Fruit fly (Drosophila melanogaster) whole organism, embryonic: Measurements from ENCODE around the gene TBC1D16.

ENCODE experiments used
- Atf3 ChIP-seq: fragments of 200-800 bp; sonication (Bioruptor generic); optimal IDR thresholded peaks from 3 replicates; lab custom pipeline; 2016; ENCODE audit warnings: missing biosample characterization, missing genetic modification characterization
- CG10267 ChIP-seq: fragments of 200-800 bp; sonication (Bioruptor generic); optimal IDR thresholded peaks from 2 replicates; lab custom pipeline; 2018; ENCODE audit warnings: missing biosample characterization, mild to moderate bottlenecking, missing genetic modification characterization, moderate library complexity
- CG11723 ChIP-seq: fragments of 200-800 bp; sonication (Bioruptor generic); optimal IDR thresholded peaks from 2 replicates; lab custom pipeline; 2017; ENCODE audit warnings: missing biosample characterization, mild to moderate bottlenecking, missing genetic modification characterization
- CG12155 ChIP-seq: fragments of 200-800 bp; sonication (Bioruptor generic); optimal IDR thresholded peaks from 3 replicates; lab custom pipeline; 2016; ENCODE audit warnings: missing biosample characterization, missing genetic modification characterization
- CG12659 ChIP-seq: fragments of 200-800 bp; sonication (Bioruptor generic); optimal IDR thresholded peaks from 3 replicates; lab custom pipeline; 2017; ENCODE audit warnings: mild to moderate bottlenecking, missing biosample characterization, missing genetic modification reagents, missing genetic modification characterization
- CG13287 ChIP-seq: fragments of 200-800 bp; sonication (Bioruptor generic); IDR thresholded peaks from 2 replicates; pipeline ENCODE4 v1.3.6; 2022; ENCODE audit warnings: missing biosample characterization, missing genetic modification characterization; ENCODE audit not compliant: partially characterized antibody
- CG13624 ChIP-seq: fragments of 200-800 bp; sonication (Bioruptor generic); optimal IDR thresholded peaks from 2 replicates; lab custom pipeline; 2016; ENCODE audit warnings: missing biosample characterization, missing genetic modification characterization
- CG14710 ChIP-seq: fragments of 200-800 bp; sonication (Bioruptor generic); optimal IDR thresholded peaks from 3 replicates; lab custom pipeline; 2019; ENCODE audit warnings: missing biosample characterization, mild to moderate bottlenecking, missing genetic modification characterization, moderate library complexity
- CG14860 ChIP-seq: fragments of 200-800 bp; sonication (Bioruptor generic); IDR thresholded peaks from 3 replicates; pipeline ENCODE4 v1.3.6; 2022; ENCODE audit warnings: missing biosample characterization, missing genetic modification characterization; ENCODE audit not compliant: partially characterized antibody
- CG16813 ChIP-seq: fragments of 200-800 bp; sonication (Bioruptor generic); IDR thresholded peaks from 3 replicates; pipeline ENCODE4 v1.3.6; 2022; ENCODE audit warnings: missing biosample characterization, missing genetic modification characterization; ENCODE audit not compliant: partially characterized antibody
- CG17802 ChIP-seq: fragments of 200-800 bp; sonication (Bioruptor generic); optimal IDR thresholded peaks from 2 replicates; lab custom pipeline; 2018; ENCODE audit warnings: missing biosample characterization, mild to moderate bottlenecking, missing genetic modification characterization, moderate library complexity
- CG17829 ChIP-seq: fragments of 200-800 bp; optimal IDR thresholded peaks from 2 replicates; lab custom pipeline; 2019; ENCODE audit warnings: missing biosample characterization, mild to moderate bottlenecking, missing genetic modification characterization, moderate library complexity
- CG1832 ChIP-seq: fragments of 200-800 bp; sonication (Bioruptor generic); optimal IDR thresholded peaks from 2 replicates; lab custom pipeline; 2017; ENCODE audit warnings: missing biosample characterization, mild to moderate bottlenecking, missing genetic modification characterization, inconsistent platforms
- CG30020 ChIP-seq: fragments of 200-800 bp; optimal IDR thresholded peaks from 2 replicates; lab custom pipeline; 2019; ENCODE audit warnings: missing biosample characterization, mild to moderate bottlenecking, missing genetic modification characterization, moderate library complexity
- CG3065 ChIP-seq: fragments of 200-800 bp; sonication (Bioruptor generic); optimal IDR thresholded peaks from 2 replicates; lab custom pipeline; 2016; ENCODE audit warnings: missing biosample characterization, missing genetic modification characterization
- CG4617 ChIP-seq: fragments of 200-800 bp; sonication (Bioruptor generic); optimal IDR thresholded peaks from 3 replicates; lab custom pipeline; 2016; ENCODE audit warnings: missing biosample characterization, missing genetic modification characterization, borderline replicate concordance
- CG6654 ChIP-seq: fragments of 200-800 bp; sonication (Bioruptor generic); optimal IDR thresholded peaks from 2 replicates; lab custom pipeline; 2017; ENCODE audit warnings: missing biosample characterization, mild to moderate bottlenecking, missing genetic modification characterization
- Camta ChIP-seq: fragments of 200-800 bp; sonication (Bioruptor generic); optimal IDR thresholded peaks from 2 replicates; lab custom pipeline; 2016; ENCODE audit warnings: missing biosample characterization, missing genetic modification characterization
- Dbx ChIP-seq: fragments of 200-800 bp; sonication (Bioruptor generic); IDR thresholded peaks from 3 replicates; pipeline ENCODE4 v1.3.6; 2022; ENCODE audit warnings: missing biosample characterization, missing genetic modification characterization
- Dll ChIP-seq: fragments of 200-800 bp; sonication (Bioruptor generic); IDR thresholded peaks from 4 replicates; pipeline ENCODE4 v1.3.6; 2022; ENCODE audit warnings: missing biosample characterization, missing genetic modification characterization; ENCODE audit not compliant: partially characterized antibody
- Doc3 ChIP-seq: fragments of 200-800 bp; sonication (Bioruptor generic); IDR thresholded peaks from 3 replicates; pipeline ENCODE4 v1.3.6; 2022; ENCODE audit warnings: missing biosample characterization, missing genetic modification characterization; ENCODE audit not compliant: partially characterized antibody
- Dref ChIP-seq: fragments of 200-800 bp; sonication (Bioruptor generic); IDR thresholded peaks from 2 replicates; pipeline ENCODE4 v1.3.6; 2022; ENCODE audit warnings: missing biosample characterization, missing genetic modification characterization
- Ets97D ChIP-seq: fragments of 200-800 bp; sonication (Bioruptor generic); optimal IDR thresholded peaks from 3 replicates; lab custom pipeline; 2016; ENCODE audit warnings: missing biosample characterization, missing genetic modification characterization
- Fer3 ChIP-seq: fragments of 200-800 bp; sonication (Bioruptor generic); optimal IDR thresholded peaks from 2 replicates; lab custom pipeline; 2018; ENCODE audit warnings: missing biosample characterization, mild to moderate bottlenecking, missing genetic modification characterization, moderate library complexity
- Gsc ChIP-seq: fragments of 200-800 bp; sonication (Bioruptor generic); IDR thresholded peaks from 2 replicates; pipeline ENCODE4 v1.3.6; 2022; ENCODE audit warnings: missing biosample characterization, missing genetic modification characterization
- HLH4C ChIP-seq: fragments of 200-800 bp; sonication (Bioruptor generic); IDR thresholded peaks from 3 replicates; pipeline ENCODE4 v1.3.6; 2022; ENCODE audit warnings: missing biosample characterization, missing genetic modification characterization; ENCODE audit not compliant: partially characterized antibody
- Med ChIP-seq: fragments of 200-800 bp; sonication (Bioruptor generic); peaks from one replicate; lab custom pipeline; 2016; ENCODE audit warnings: missing biosample characterization, missing genetic modification characterization, mild to moderate bottlenecking, inconsistent platforms, moderate library complexity
- Oli ChIP-seq: fragments of 200-800 bp; sonication (Bioruptor generic); optimal IDR thresholded peaks from 2 replicates; lab custom pipeline; 2018; ENCODE audit warnings: missing biosample characterization, mild to moderate bottlenecking, missing genetic modification characterization, moderate library complexity
- Scr ChIP-seq: fragments of 200-800 bp; sonication (Bioruptor generic); IDR thresholded peaks from 2 replicates; pipeline ENCODE4 v1.3.6; 2022; ENCODE audit warnings: missing biosample characterization, missing genetic modification characterization; ENCODE audit not compliant: partially characterized antibody
- Sry-β ChIP-seq: fragments of 200-800 bp; sonication (Bioruptor generic); optimal IDR thresholded peaks from 2 replicates; lab custom pipeline; 2018; ENCODE audit warnings: missing biosample characterization, mild to moderate bottlenecking, missing genetic modification characterization, moderate library complexity
- Sry-δ ChIP-seq: fragments of 200-800 bp; sonication (Bioruptor generic); optimal IDR thresholded peaks from 2 replicates; lab custom pipeline; 2016; ENCODE audit warnings: missing biosample characterization, missing genetic modification characterization
- Ssrp ChIP-seq: fragments of 200-800 bp; sonication (Bioruptor generic); optimal IDR thresholded peaks from 2 replicates; lab custom pipeline; 2018; ENCODE audit warnings: missing biosample characterization, mild to moderate bottlenecking, missing genetic modification characterization, moderate library complexity
- TFAM ChIP-seq: fragments of 200-800 bp; sonication (Bioruptor generic); optimal IDR thresholded peaks from 2 replicates; lab custom pipeline; 2017; ENCODE audit warnings: missing biosample characterization, missing genetic modification characterization, inconsistent platforms
- bbx ChIP-seq: fragments of 200-800 bp; sonication (Bioruptor generic); IDR thresholded peaks from 2 replicates; pipeline ENCODE4 v1.3.6; 2022; ENCODE audit warnings: missing biosample characterization, missing genetic modification characterization; ENCODE audit not compliant: partially characterized antibody
- crc ChIP-seq: fragments of 200-800 bp; sonication (Bioruptor generic); optimal IDR thresholded peaks from 2 replicates; lab custom pipeline; 2016; ENCODE audit warnings: missing biosample characterization, missing genetic modification characterization
- crp ChIP-seq, 2 experiments: fragments of 200-800 bp; sonication (Bioruptor generic); optimal IDR thresholded peaks; 2 replicates in 1 of 2; 3 replicates in 1 of 2; lab custom pipeline; 2017; ENCODE audit warnings: missing biosample characterization in 2 of 2, missing genetic modification characterization in 2 of 2, mild to moderate bottlenecking in 1 of 2, moderate library complexity in 1 of 2
- ham ChIP-seq: fragments of 200-800 bp; sonication (Bioruptor generic); IDR thresholded peaks from 2 replicates; pipeline ENCODE4 v1.3.6; 2022; ENCODE audit warnings: missing biosample characterization, missing genetic modification characterization
- inv ChIP-seq: fragments of 200-800 bp; sonication (Bioruptor generic); IDR thresholded peaks from 2 replicates; pipeline ENCODE4 v1.3.6; 2022; ENCODE audit warnings: missing biosample characterization, missing genetic modification characterization; ENCODE audit not compliant: partially characterized antibody
- mam ChIP-seq: fragments of 200-800 bp; sonication (Bioruptor generic); optimal IDR thresholded peaks from 3 replicates; lab custom pipeline; 2016; ENCODE audit warnings: missing biosample characterization, missing genetic modification characterization
- pfk ChIP-seq: fragments of 200-800 bp; sonication (Bioruptor generic); optimal IDR thresholded peaks from 2 replicates; lab custom pipeline; 2018; ENCODE audit warnings: missing biosample characterization, mild to moderate bottlenecking, missing genetic modification characterization, moderate library complexity
- pzg ChIP-seq: fragments of 200-800 bp; sonication (Bioruptor generic); optimal IDR thresholded peaks from 3 replicates; lab custom pipeline; 2018; ENCODE audit warnings: missing biosample characterization, mild to moderate bottlenecking, missing genetic modification characterization, moderate library complexity
- repo ChIP-seq: fragments of 200-800 bp; sonication (Bioruptor generic); optimal IDR thresholded peaks from 2 replicates; lab custom pipeline; 2016; ENCODE audit warnings: missing biosample characterization, missing genetic modification characterization
- sens ChIP-seq: fragments of 200-800 bp; sonication (Bioruptor generic); peaks from one replicate; lab custom pipeline; 2016; ENCODE audit warnings: missing biosample characterization, missing genetic modification characterization
- sna ChIP-seq: fragments of 200-800 bp; sonication (Bioruptor generic); IDR thresholded peaks from 2 replicates; pipeline ENCODE4 v1.3.6; 2022; ENCODE audit warnings: missing biosample characterization, missing genetic modification characterization; ENCODE audit not compliant: partially characterized antibody
- ssp ChIP-seq: fragments of 200-800 bp; sonication (Bioruptor generic); IDR thresholded peaks from 2 replicates; pipeline ENCODE4 v1.3.6; 2022; ENCODE audit warnings: missing biosample characterization, missing genetic modification characterization
- tin ChIP-seq: fragments of 200-800 bp; sonication (Bioruptor generic); optimal IDR thresholded peaks from 3 replicates; lab custom pipeline; 2016; ENCODE audit warnings: missing biosample characterization, missing genetic modification characterization
- unc-4 ChIP-seq: fragments of 200-800 bp; sonication (Bioruptor generic); IDR thresholded peaks from 2 replicates; pipeline ENCODE4 v1.3.6; 2022; ENCODE audit warnings: missing biosample characterization, missing genetic modification characterization; ENCODE audit not compliant: partially characterized antibody
- zen ChIP-seq: fragments of 200-800 bp; sonication (Bioruptor generic); optimal IDR thresholded peaks from 3 replicates; lab custom pipeline; 2018; ENCODE audit warnings: missing biosample characterization, mild to moderate bottlenecking, missing genetic modification characterization, moderate library complexity

TBC1D16 gene

dm6 chr2L:10403803-10404315, 31.6 kb downstream of the TBC1D16 start:
- TF ChIP-seq tin (GFP tag; lab: Kevin White, UChicago) (no peak), Dbx (GFP tag; lab: Robert Waterston, UW) (no peak), CG1832 (no peak), Ets97D (GFP tag; lab: Kevin White, UChicago) (peak; percentile 27), CG4617 (GFP tag; lab: Kevin White, UChicago) (peak; percentile 57), CG3065 (peak; percentile 95), CG11723 (peak; percentile 49), CG17802 (peak; percentile 25), inv (GFP tag; lab: Robert Waterston, UW) (0 out of 2 replicates have a peak, but pooled peaks have one; percentile 22), CG17829 (no peak), CG14710 (tag; lab: Kevin White, UChicago) (peak; percentile 1), CG10267 (tag; lab: Kevin White, UChicago) (peak; percentile 15), sens (GFP tag; lab: Kevin White, UChicago) (peak; percentile 91), zen (tag; lab: Kevin White, UChicago) (no peak), Camta (no peak), Dref (GFP tag; lab: Robert Waterston, UW) (peak; percentile 67), HLH4C (GFP tag; lab: Robert Waterston, UW) (peak; percentile 67), ham (no peak), crp (GFP tag; optimal IDR thresholded peaks at IDR 0.05; lab: Kevin White, UChicago) (no peak), CG12659 (peak; percentile 57), Ssrp (tag; lab: Kevin White, UChicago) (no peak), TFAM (GFP tag; lab: Kevin White, UChicago) (no peak), Med (GFP tag; lab: Kevin White, UChicago) (peak; percentile 59), CG16813 (peak; percentile 45; the same call in 1 of the 3 replicates), CG13624 (GFP tag; lab: Kevin White, UChicago) (no peak), crc (GFP tag; lab: Kevin White, UChicago) (no peak), CG6654 (GFP tag; lab: Kevin White, UChicago) (no peak), Sry-β (GFP tag; lab: Kevin White, UChicago) (peak; percentile 54), mam (peak; percentile 25), Scr (GFP tag; lab: Robert Waterston, UW) (peak; percentile 63), CG14860 (GFP tag; lab: Robert Waterston, UW) (peak; percentile 42; the same call in 1 of the 3 replicates), sna (GFP tag; lab: Robert Waterston, UW) (peak; percentile 58; the same call in 1 of the 2 replicates), Sry-δ (GFP tag; lab: Kevin White, UChicago) (peak; percentile 52), Fer3 (tag; lab: Kevin White, UChicago) (no peak), CG30020 (tag; lab: Kevin White, UChicago) (peak; percentile 95), CG13287 (GFP tag; lab: Robert Waterston, UW) (peak; percentile 62), unc-4 (GFP tag; lab: Robert Waterston, UW) (peak; percentile 56; the same call in 1 of the 2 replicates), bbx (GFP tag; lab: Robert Waterston, UW) (0 out of 2 replicates have a peak, but pooled peaks have one; percentile 9), Oli (tag; lab: Kevin White, UChicago) (no peak), ssp (GFP tag; lab: Robert Waterston, UW) (no peak), Gsc (GFP tag; lab: Robert Waterston, UW) (no peak), repo (GFP tag; lab: Kevin White, UChicago) (no peak), pfk (GFP tag; lab: Kevin White, UChicago) (peak; percentile 92), Atf3 (GFP tag; lab: Kevin White, UChicago) (no peak), CG12155 (GFP tag; lab: Kevin White, UChicago) (no peak), pzg (GFP tag; lab: Kevin White, UChicago) (peak; percentile 33), Dll (GFP tag; lab: Robert Waterston, UW) (peak; percentile 63), Doc3 (GFP tag; lab: Robert Waterston, UW) (0 out of 3 replicates have a peak, but pooled peaks have one; percentile 38)
